Worm (Caenorhabditis elegans) whole organism, L3 larva: Measurements from ENCODE around the gene cccp-1.

ENCODE experiments used
- ama-1 ChIP-seq: fragments of 150-350 bp; optimal IDR thresholded peaks from 2 replicates; lab custom pipeline; 2018
- ceh-28 ChIP-seq: fragments of 150-350 bp; optimal IDR thresholded peaks from 2 replicates; lab custom pipeline; 2014; ENCODE audit warnings: missing biosample characterization, missing genetic modification reagents, missing genetic modification characterization
- eor-1 ChIP-seq, 2 experiments: fragments of 150-350 bp; optimal IDR thresholded peaks; 2 replicates each; lab custom pipeline; 2014 to 2018; ENCODE audit warnings: missing biosample characterization in 2 of 2, missing genetic modification characterization in 2 of 2
- jun-1 ChIP-seq: fragments of 150-350 bp; optimal IDR thresholded peaks from 2 replicates; lab custom pipeline; 2014; ENCODE audit warnings: missing biosample characterization, missing genetic modification reagents, missing genetic modification characterization

DNA sequence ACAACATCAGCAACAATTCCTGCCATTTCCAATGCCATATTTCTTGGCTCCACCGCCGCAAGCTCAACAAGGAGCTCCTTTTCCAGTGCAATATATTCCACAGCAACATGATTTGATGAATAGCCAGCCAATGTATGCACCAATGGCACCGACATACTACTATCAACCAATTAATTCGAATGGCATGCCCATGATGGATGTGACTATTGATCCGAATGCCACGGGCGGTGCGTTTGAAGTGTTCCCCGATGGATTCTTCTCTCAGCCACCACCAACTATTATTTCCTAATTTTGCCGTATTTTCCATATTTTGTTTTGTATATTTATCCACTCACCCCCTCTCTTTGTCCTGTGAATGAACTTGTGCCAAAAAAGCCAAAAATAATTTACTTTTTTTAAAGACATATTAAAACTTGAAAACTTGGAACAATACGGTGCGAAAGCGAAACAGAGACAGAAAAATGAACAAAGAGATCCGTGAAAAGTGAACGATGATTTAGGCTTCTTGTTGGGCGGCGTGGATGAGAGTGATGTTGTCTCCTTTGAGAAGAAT is 43.8 kb upstream of the cccp-1 start:
- TF ChIP-seq ama-1 (lab: Kevin White, UChicago) (no peak), eor-1 (tag; optimal IDR thresholded peaks at IDR 0.05; lab: Kevin White, UChicago) (no peak), ceh-28 (tag; lab: Kevin White, UChicago) (no peak), jun-1 (tag; lab: Kevin White, UChicago) (no peak)
